Worm (Caenorhabditis elegans) whole organism, L1 larva: Measurements from ENCODE around the gene ZK1240.9.

ENCODE experiments used
- F16B12.6 ChIP-seq: fragments of 150-350 bp; optimal IDR thresholded peaks from 2 replicates; lab custom pipeline; 2014; ENCODE audit warnings: missing biosample characterization, missing genetic modification characterization
- Y116A8C.19 ChIP-seq: sonication (generic microtip); optimal IDR thresholded peaks from 2 replicates; lab custom pipeline; 2016; ENCODE audit warnings: missing compliant biosample characterization, missing genetic modification characterization, borderline replicate concordance
- aly-2 ChIP-seq: fragments of 150-350 bp; optimal IDR thresholded peaks from 2 replicates; lab custom pipeline; 2014; ENCODE audit warnings: missing biosample characterization, missing genetic modification characterization
- blmp-1 ChIP-seq: fragments of 150-350 bp; optimal IDR thresholded peaks from 2 replicates; lab custom pipeline; 2014; ENCODE audit warnings: missing biosample characterization, missing genetic modification characterization
- ceh-82 ChIP-seq, 3 experiments: fragments of 150-350 bp in 1 of 3; sonication (generic microtip) in 2 of 3; optimal IDR thresholded peaks; 2 replicates each; lab custom pipeline; 2014 to 2017; ENCODE audit warnings: missing biosample characterization in 3 of 3, missing genetic modification characterization in 3 of 3
- ceh-90 ChIP-seq: sonication (generic microtip); optimal IDR thresholded peaks from 2 replicates; lab custom pipeline; 2016; ENCODE audit warnings: missing genetic modification characterization, missing compliant biosample characterization
- elt-2 ChIP-seq: sonication (generic microtip); optimal IDR thresholded peaks from 2 replicates; lab custom pipeline; 2016; ENCODE audit warnings: missing genetic modification characterization, mild to moderate bottlenecking, inconsistent platforms, missing compliant biosample characterization, missing genetic modification reagents
- fos-1 ChIP-seq: fragments of 150-350 bp; optimal IDR thresholded peaks from 2 replicates; lab custom pipeline; 2014; ENCODE audit warnings: missing biosample characterization, missing genetic modification characterization
- hlh-17 ChIP-seq: fragments of 200-800 bp; sonication (Bioruptor generic); optimal IDR thresholded peaks from 2 replicates; lab custom pipeline; 2018; ENCODE audit warnings: missing genetic modification characterization, mild to moderate bottlenecking, missing compliant biosample characterization, moderate library complexity, borderline replicate concordance
- lin-15B ChIP-seq: fragments of 150-350 bp; sonication (generic microtip); optimal IDR thresholded peaks from 3 replicates; lab custom pipeline; 2014; ENCODE audit warnings: missing biosample characterization, missing genetic modification characterization
- lir-3 ChIP-seq: sonication (generic microtip); optimal IDR thresholded peaks from 2 replicates; lab custom pipeline; 2016; ENCODE audit warnings: mild to moderate bottlenecking, missing genetic modification characterization, moderate library complexity, missing compliant biosample characterization; ENCODE audit not compliant: poor library complexity
- mef-2 ChIP-seq: fragments of 150-350 bp; optimal IDR thresholded peaks from 2 replicates; lab custom pipeline; 2014; ENCODE audit warnings: missing biosample characterization, missing genetic modification characterization
- nhr-12 ChIP-seq: sonication (generic microtip); optimal IDR thresholded peaks from 2 replicates; lab custom pipeline; 2017; ENCODE audit warnings: missing biosample characterization, missing genetic modification characterization
- nhr-77 ChIP-seq: fragments of 150-350 bp; optimal IDR thresholded peaks from 2 replicates; lab custom pipeline; 2014; ENCODE audit warnings: missing biosample characterization, missing genetic modification characterization
- nhr-90 ChIP-seq: sonication (generic microtip); optimal IDR thresholded peaks from 2 replicates; lab custom pipeline; 2016; ENCODE audit warnings: mild to moderate bottlenecking, missing genetic modification characterization, missing compliant biosample characterization; ENCODE audit not compliant: poor library complexity
- pag-3 ChIP-seq: sonication (generic microtip); optimal IDR thresholded peaks from 2 replicates; lab custom pipeline; 2017; ENCODE audit warnings: missing genetic modification characterization, mild to moderate bottlenecking, missing compliant biosample characterization, antibody characterized with exemption, borderline replicate concordance; ENCODE audit not compliant: insufficient read depth
- snu-23 ChIP-seq: sonication (generic microtip); optimal IDR thresholded peaks from 2 replicates; lab custom pipeline; 2016; ENCODE audit warnings: missing genetic modification characterization, missing compliant biosample characterization

ZK1240.9 gene

ce11 chrII:2366623-2367365 lies 48.8 kb downstream of the ZK1240.9 start, which contains the start of the genes F43C11.12 and F16G10.5:
Gene F43C11.12 (minus strand): TSS chrII:2366723.
Gene F16G10.5 (plus strand): TSS chrII:2367315.
- TF ChIP-seq mef-2 (tag; lab: Kevin White, UChicago): no peak
- no peak for TF ChIP-seq snu-23 (GFP tag; lab: Kevin White, UChicago)
- TF ChIP-seq fos-1 (tag; lab: Kevin White, UChicago): no peak
- TF ChIP-seq lir-3: no peak
- TF ChIP-seq nhr-77 (tag; lab: Kevin White, UChicago): no peak
- TF ChIP-seq elt-2 (tag; lab: Kevin White, UChicago): no peak
- no peak for TF ChIP-seq Y116A8C.19 (tag; lab: Kevin White, UChicago)
- no peak for TF ChIP-seq pag-3 (tag; lab: Kevin White, UChicago)
- no peak for TF ChIP-seq blmp-1 (tag; lab: Kevin White, UChicago)
- no peak for TF ChIP-seq aly-2 (tag; lab: Kevin White, UChicago)
- TF ChIP-seq lin-15B: no peak
- TF ChIP-seq ceh-90 (tag; lab: Kevin White, UChicago): no peak
- no peak for TF ChIP-seq nhr-90
- no peak for TF ChIP-seq F16B12.6 (tag; lab: Kevin White, UChicago)
- no peak for TF ChIP-seq hlh-17 (GFP tag; lab: Kevin White, UChicago)
- TF ChIP-seq ceh-82 (tag; optimal IDR thresholded peaks at IDR 0.05; lab: Kevin White, UChicago): no peak
- TF ChIP-seq, all 84 proteins: peak for 0

- TF ChIP-seq nhr-12 (tag; lab: Kevin White, UChicago): no peak
These were observed 51.0 kb downstream of the ZK1240.9 start, which contains the start of gene hpo-25 for ce11 chrII:2368956-2369355. Gene hpo-25 (plus strand): TSS chrII:2369256.
